Worm (Caenorhabditis elegans) whole organism, L2 larva: ENCODE results near the gene dsb-3.

ENCODE experiments used
- R02D3.7 ChIP-seq: fragments of 150-350 bp; optimal IDR thresholded peaks from 2 replicates; lab custom pipeline; 2014; ENCODE audit warnings: missing biosample characterization, missing genetic modification characterization
- ZK546.5 ChIP-seq: sonication (generic microtip); optimal IDR thresholded peaks from 2 replicates; lab custom pipeline; 2017; ENCODE audit warnings: missing biosample characterization, missing genetic modification characterization
- alr-1 ChIP-seq: fragments of 150-350 bp; optimal IDR thresholded peaks from 2 replicates; lab custom pipeline; 2014; ENCODE audit warnings: missing biosample characterization, missing genetic modification characterization
- dmd-4 ChIP-seq: sonication (generic microtip); optimal IDR thresholded peaks from 2 replicates; lab custom pipeline; 2017; ENCODE audit warnings: missing biosample characterization, missing genetic modification characterization
- egl-27 ChIP-seq: sonication (generic microtip); optimal IDR thresholded peaks from 3 replicates; lab custom pipeline; 2017; ENCODE audit warnings: missing biosample characterization, missing genetic modification reagents, missing genetic modification characterization
- elt-1 ChIP-seq: fragments of 150-350 bp; optimal IDR thresholded peaks from 2 replicates; lab custom pipeline; 2014; ENCODE audit warnings: missing biosample characterization, missing genetic modification characterization
- fos-1 ChIP-seq: fragments of 150-350 bp; optimal IDR thresholded peaks from 2 replicates; lab custom pipeline; 2014; ENCODE audit warnings: missing biosample characterization, missing genetic modification characterization
- gmeb-1 ChIP-seq: fragments of 150-350 bp; optimal IDR thresholded peaks from 2 replicates; lab custom pipeline; 2014; ENCODE audit warnings: missing biosample characterization, missing genetic modification characterization
- lin-11 ChIP-seq: fragments of 150-350 bp; sonication (generic microtip); optimal IDR thresholded peaks from 2 replicates; lab custom pipeline; 2014; ENCODE audit warnings: missing biosample characterization, missing genetic modification characterization, inconsistent platforms, mixed read lengths
- lin-13 ChIP-seq: fragments of 150-350 bp; optimal IDR thresholded peaks from 2 replicates; lab custom pipeline; 2014; ENCODE audit warnings: missing biosample characterization, missing genetic modification reagents, missing genetic modification characterization
- nhr-11 ChIP-seq: fragments of 150-350 bp; optimal IDR thresholded peaks from 2 replicates; lab custom pipeline; 2014; ENCODE audit warnings: missing biosample characterization, missing genetic modification characterization
- nhr-23 ChIP-seq: fragments of 150-350 bp; optimal IDR thresholded peaks from 2 replicates; lab custom pipeline; 2014; ENCODE audit warnings: missing biosample characterization, missing genetic modification reagents, missing genetic modification characterization
- ztf-11 ChIP-seq: sonication (generic microtip); optimal IDR thresholded peaks from 2 replicates; lab custom pipeline; 2017; ENCODE audit warnings: missing biosample characterization, missing genetic modification characterization

- TF ChIP-seq nhr-23 (tag; lab: Kevin White, UChicago) (no peak), lin-11 (tag; lab: Kevin White, UChicago) (no peak), alr-1 (tag; lab: Kevin White, UChicago) (no peak), egl-27 (tag; lab: Kevin White, UChicago) (no peak), nhr-11 (tag; lab: Kevin White, UChicago) (no peak), elt-1 (tag; lab: Kevin White, UChicago) (no peak), lin-13 (GFP tag; lab: Kevin White, UChicago) (no peak), R02D3.7 (tag; lab: Kevin White, UChicago) (no peak), gmeb-1 (tag; lab: Kevin White, UChicago) (no peak), fos-1 (tag; lab: Kevin White, UChicago) (no peak), dmd-4 (tag; lab: Kevin White, UChicago) (no peak), ZK546.5 (no peak), ztf-11 (tag; lab: Kevin White, UChicago) (no peak)
Measured at ce11 chrIV:7753108-7753507, 6.3 kb downstream of the dsb-3 start, which contains the start of gene col-14.
